Fruit fly (Drosophila melanogaster) whole organism, embryonic: Measurements from ENCODE around the gene CG34429.

Experiments used
- CG10147 ChIP-seq: fragments of 200-800 bp; sonication (Bioruptor generic); optimal IDR thresholded peaks from 2 replicates; lab custom pipeline; 2019; ENCODE audit warnings: missing biosample characterization, mild to moderate bottlenecking, missing genetic modification characterization, moderate library complexity
- CG10959 ChIP-seq: fragments of 200-800 bp; sonication (Bioruptor generic); IDR thresholded peaks from 2 replicates; pipeline ENCODE4 v1.3.6; 2022; ENCODE audit warnings: missing biosample characterization, missing genetic modification characterization
- CG12299 ChIP-seq: fragments of 200-800 bp; sonication (Bioruptor generic); optimal IDR thresholded peaks from 2 replicates; lab custom pipeline; 2018; ENCODE audit warnings: missing biosample characterization, mild to moderate bottlenecking, missing genetic modification characterization
- CG15011 ChIP-seq: fragments of 200-800 bp; sonication (Bioruptor generic); optimal IDR thresholded peaks from 3 replicates; lab custom pipeline; 2018; ENCODE audit warnings: missing biosample characterization, mild to moderate bottlenecking, missing genetic modification characterization
- CG1529 ChIP-seq: fragments of 200-800 bp; sonication (Bioruptor generic); optimal IDR thresholded peaks from 3 replicates; lab custom pipeline; 2018; ENCODE audit warnings: missing biosample characterization, missing genetic modification characterization
- CG15696 ChIP-seq: fragments of 200-800 bp; sonication (Bioruptor generic); optimal IDR thresholded peaks from 2 replicates; lab custom pipeline; 2019; ENCODE audit warnings: missing biosample characterization, mild to moderate bottlenecking, missing genetic modification characterization, moderate library complexity
- CG2199 ChIP-seq: fragments of 200-800 bp; sonication (Bioruptor generic); IDR thresholded peaks from 3 replicates; pipeline ENCODE4 v1.3.6; 2022; ENCODE audit warnings: missing biosample characterization, missing genetic modification characterization
- CG31365 ChIP-seq: fragments of 200-800 bp; sonication (Bioruptor generic); optimal IDR thresholded peaks from 2 replicates; lab custom pipeline; 2018; ENCODE audit warnings: missing biosample characterization, mild to moderate bottlenecking, missing genetic modification characterization
- CG33213 ChIP-seq: fragments of 200-800 bp; sonication (Bioruptor generic); optimal IDR thresholded peaks from 3 replicates; lab custom pipeline; 2016; ENCODE audit warnings: missing biosample characterization, missing genetic modification characterization
- CG4328 ChIP-seq: fragments of 200-800 bp; sonication (Bioruptor generic); optimal IDR thresholded peaks from 3 replicates; lab custom pipeline; 2017; ENCODE audit warnings: missing biosample characterization, missing genetic modification reagents, missing genetic modification characterization
- CG4360 ChIP-seq: fragments of 200-800 bp; sonication (Bioruptor generic); IDR thresholded peaks from 2 replicates; pipeline ENCODE4 v1.3.6; 2022; ENCODE audit warnings: missing biosample characterization, missing genetic modification characterization
- CG7556 ChIP-seq: fragments of 200-800 bp; sonication (Bioruptor generic); optimal IDR thresholded peaks from 2 replicates; lab custom pipeline; 2017; ENCODE audit warnings: missing biosample characterization, mild to moderate bottlenecking, missing genetic modification characterization
- CG8924 ChIP-seq: fragments of 200-800 bp; optimal IDR thresholded peaks from 3 replicates; lab custom pipeline; 2019; ENCODE audit warnings: missing biosample characterization, mild to moderate bottlenecking, missing genetic modification characterization, moderate library complexity
- D ChIP-seq, 2 experiments: fragments of 200-800 bp in 1 of 2; fragments of >200 bp in 1 of 2; sonication (Bioruptor generic) in 1 of 2; optimal IDR thresholded peaks; 2 replicates in 1 of 2; 3 replicates in 1 of 2; lab custom pipeline; 2017; ENCODE audit warnings: mild to moderate bottlenecking in 1 of 2, missing biosample characterization in 1 of 2, missing genetic modification characterization in 1 of 2, missing genetic modification reagents in 1 of 2
- Fer2 ChIP-seq: fragments of 200-800 bp; sonication (Bioruptor generic); optimal IDR thresholded peaks from 2 replicates; lab custom pipeline; 2018; ENCODE audit warnings: missing biosample characterization, mild to moderate bottlenecking, missing genetic modification characterization, moderate library complexity
- HLHmδ ChIP-seq: fragments of 200-800 bp; sonication (Bioruptor generic); optimal IDR thresholded peaks from 2 replicates; lab custom pipeline; 2018; ENCODE audit warnings: missing biosample characterization, mild to moderate bottlenecking, missing genetic modification characterization, moderate library complexity
- Lhr ChIP-seq: fragments of 200-800 bp; sonication (Bioruptor generic); optimal IDR thresholded peaks from 3 replicates; lab custom pipeline; 2017; ENCODE audit warnings: mild to moderate bottlenecking, missing biosample characterization, missing genetic modification reagents, missing genetic modification characterization
- NK7.1 ChIP-seq: fragments of 200-800 bp; sonication (Bioruptor generic); optimal IDR thresholded peaks from 3 replicates; lab custom pipeline; 2016; ENCODE audit warnings: missing biosample characterization, missing genetic modification characterization
- Optix ChIP-seq: fragments of 200-800 bp; sonication (Bioruptor generic); IDR thresholded peaks from 3 replicates; pipeline ENCODE4 v1.3.6; 2022; ENCODE audit warnings: missing biosample characterization, missing genetic modification characterization
- Ptx1 ChIP-seq: fragments of 200-800 bp; sonication (Bioruptor generic); IDR thresholded peaks from 2 replicates; pipeline ENCODE4 v1.3.6; 2022; ENCODE audit warnings: missing biosample characterization, missing genetic modification characterization
- ac ChIP-seq: fragments of 200-800 bp; sonication (Bioruptor generic); optimal IDR thresholded peaks from 3 replicates; lab custom pipeline; 2017; ENCODE audit warnings: missing biosample characterization, mild to moderate bottlenecking, missing genetic modification characterization
- ap ChIP-seq: fragments of 200-800 bp; sonication (Bioruptor generic); IDR thresholded peaks from 2 replicates; pipeline ENCODE4 v1.3.6; 2022; ENCODE audit warnings: missing biosample characterization, missing genetic modification characterization
- ato ChIP-seq: fragments of 200-800 bp; sonication (Bioruptor generic); IDR thresholded peaks from 2 replicates; pipeline ENCODE4 v1.3.6; 2022; ENCODE audit warnings: missing biosample characterization, missing genetic modification characterization; ENCODE audit not compliant: partially characterized antibody
- bab2 ChIP-seq: fragments of 200-800 bp; sonication (Bioruptor generic); optimal IDR thresholded peaks from 2 replicates; lab custom pipeline; 2016; ENCODE audit warnings: missing biosample characterization, missing genetic modification characterization
- dysf ChIP-seq: fragments of 200-800 bp; sonication (Bioruptor generic); IDR thresholded peaks from 3 replicates; pipeline ENCODE4 v1.3.6; 2022; ENCODE audit warnings: missing biosample characterization, missing genetic modification characterization
- ems ChIP-seq: fragments of 200-800 bp; sonication (Bioruptor generic); optimal IDR thresholded peaks from 3 replicates; lab custom pipeline; 2016; ENCODE audit warnings: missing biosample characterization, missing genetic modification characterization
- gce ChIP-seq: fragments of 200-800 bp; sonication (Bioruptor generic); IDR thresholded peaks from 3 replicates; pipeline ENCODE4 v1.3.6; 2022; ENCODE audit warnings: missing biosample characterization, missing genetic modification characterization
- gsb-n ChIP-seq: fragments of 200-800 bp; sonication (Bioruptor generic); optimal IDR thresholded peaks from 3 replicates; lab custom pipeline; 2018; ENCODE audit warnings: missing biosample characterization, mild to moderate bottlenecking, missing genetic modification characterization
- jing ChIP-seq: fragments of 200-800 bp; sonication (Bioruptor generic); optimal IDR thresholded peaks from 2 replicates; lab custom pipeline; 2018; ENCODE audit warnings: missing biosample characterization, mild to moderate bottlenecking, missing genetic modification characterization
- kay ChIP-seq: fragments of 200-800 bp; sonication (Bioruptor generic); optimal IDR thresholded peaks from 2 replicates; lab custom pipeline; 2016; ENCODE audit warnings: missing biosample characterization, missing genetic modification characterization
- kni ChIP-seq: fragments of 200-800 bp; sonication (Bioruptor generic); optimal IDR thresholded peaks from 3 replicates; lab custom pipeline; 2017; ENCODE audit warnings: mild to moderate bottlenecking, missing biosample characterization, missing genetic modification reagents, missing genetic modification characterization
- oc ChIP-seq: fragments of 200-800 bp; sonication (Bioruptor generic); optimal IDR thresholded peaks from 2 replicates; lab custom pipeline; 2018; ENCODE audit warnings: missing biosample characterization, mild to moderate bottlenecking, missing genetic modification characterization, moderate library complexity
- pnt ChIP-seq: fragments of 200-800 bp; sonication (Bioruptor generic); optimal IDR thresholded peaks from 3 replicates; lab custom pipeline; 2016; ENCODE audit warnings: missing biosample characterization, missing genetic modification characterization
- sens ChIP-seq: fragments of 200-800 bp; sonication (Bioruptor generic); peaks from one replicate; lab custom pipeline; 2016; ENCODE audit warnings: missing biosample characterization, missing genetic modification characterization
- slp2 ChIP-seq: fragments of 200-800 bp; sonication (Bioruptor generic); optimal IDR thresholded peaks from 2 replicates; lab custom pipeline; 2016; ENCODE audit warnings: missing biosample characterization, missing genetic modification characterization
- twi ChIP-seq: fragments of 200-800 bp; optimal IDR thresholded peaks from 2 replicates; lab custom pipeline; 2019; ENCODE audit warnings: missing biosample characterization, mild to moderate bottlenecking, missing genetic modification characterization, moderate library complexity
- vvl ChIP-seq: fragments of 200-800 bp; sonication (Bioruptor generic); IDR thresholded peaks from 2 replicates; pipeline ENCODE4 v1.3.6; 2022; ENCODE audit warnings: missing biosample characterization, missing genetic modification characterization
- wdn ChIP-seq: fragments of 200-800 bp; sonication (Bioruptor generic); IDR thresholded peaks from 2 replicates; pipeline ENCODE4 v1.3.6; 2022; ENCODE audit warnings: missing biosample characterization, missing genetic modification characterization
- wek ChIP-seq: fragments of 200-800 bp; sonication (Bioruptor generic); optimal IDR thresholded peaks from 3 replicates; lab custom pipeline; 2018; ENCODE audit warnings: missing biosample characterization, mild to moderate bottlenecking, missing genetic modification characterization, moderate library complexity

CG34429 gene

DNA sequence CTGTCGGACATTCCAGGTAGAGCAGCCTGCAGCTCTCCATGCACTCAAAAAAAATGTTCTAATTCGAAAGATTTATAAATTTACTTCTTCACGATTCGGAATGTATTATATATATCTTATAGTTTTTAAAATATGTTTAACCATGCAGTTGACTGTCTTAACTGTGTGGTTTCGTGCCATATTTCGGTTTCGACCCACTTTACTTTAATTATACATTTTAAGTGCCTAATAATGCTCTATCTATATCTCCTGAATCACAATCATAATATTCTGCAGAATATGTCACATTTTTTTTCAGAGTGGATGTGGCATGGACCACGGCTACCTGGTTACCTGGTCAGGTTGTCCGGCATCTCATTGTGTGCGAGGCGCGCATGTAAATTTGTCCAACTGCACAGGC is 13.2 kb upstream of the CG34429 start (continued):
- TF ChIP-seq CG15696 (tag; lab: Kevin White, UChicago), result peak; percentile 84
- peak; percentile 20 for TF ChIP-seq CG7556 (GFP tag; lab: Kevin White, UChicago)
- TF ChIP-seq CG8924, result peak; percentile 25
- TF ChIP-seq bab2 (GFP tag; lab: Kevin White, UChicago), result no peak

dm6 chr3L:13050675-13051202 is 12.1 kb upstream of the CG34429 start:
- TF ChIP-seq jing (GFP tag; lab: Kevin White, UChicago), result no peak
- no peak for TF ChIP-seq HLHmδ (GFP tag; lab: Kevin White, UChicago)
- 0 out of 2 replicates have a peak, but pooled peaks have one; percentile 15 for TF ChIP-seq vvl (GFP tag; lab: Robert Waterston, UW)
- TF ChIP-seq slp2 (GFP tag; lab: Kevin White, UChicago), result no peak
- no peak for TF ChIP-seq wek (GFP tag; lab: Kevin White, UChicago)
- no peak for TF ChIP-seq CG4328
- peak; percentile 39 for TF ChIP-seq gsb-n
- no peak for TF ChIP-seq CG4360 (GFP tag; lab: Robert Waterston, UW)
- no peak for TF ChIP-seq wdn (GFP tag; lab: Robert Waterston, UW)
- no peak for TF ChIP-seq kay
- TF ChIP-seq dysf (GFP tag; lab: Robert Waterston, UW), result no peak
- TF ChIP-seq pnt (GFP tag; lab: Kevin White, UChicago), result no peak
- peak; percentile 57 for TF ChIP-seq ac (GFP tag; lab: Kevin White, UChicago)
- TF ChIP-seq CG2199 (GFP tag; lab: Robert Waterston, UW), result peak; percentile 58; the same call in 1 of the 3 replicates
- peak; percentile 66 for TF ChIP-seq sens (GFP tag; lab: Kevin White, UChicago)
- TF ChIP-seq ato (GFP tag; lab: Robert Waterston, UW), result 0 out of 2 replicates have a peak, but pooled peaks have one; percentile 26
- TF ChIP-seq oc (tag; lab: Kevin White, UChicago), result peak; percentile 51
- no peak for TF ChIP-seq Fer2
- no peak for TF ChIP-seq CG1529 (GFP tag; lab: Kevin White, UChicago)
- peak; percentile 43 for TF ChIP-seq kni
- 0 out of 3 replicates have a peak, but pooled peaks have one; percentile 7 for TF ChIP-seq Optix

dm6 chr3L:13058429-13058828 is 4.4 kb upstream of the CG34429 start:
- no peak for TF ChIP-seq CG15011 (GFP tag; lab: Kevin White, UChicago)
- TF ChIP-seq ems (GFP tag; lab: Kevin White, UChicago), result no peak
- no peak for TF ChIP-seq CG33213 (GFP tag; lab: Kevin White, UChicago)
- no peak for TF ChIP-seq NK7.1
- TF ChIP-seq ap, result no peak
- TF ChIP-seq twi, result peak; percentile 94
- no peak for TF ChIP-seq CG10147 (GFP tag; lab: Kevin White, UChicago)
- no peak for TF ChIP-seq CG10959 (GFP tag; lab: Robert Waterston, UW)

DNA sequence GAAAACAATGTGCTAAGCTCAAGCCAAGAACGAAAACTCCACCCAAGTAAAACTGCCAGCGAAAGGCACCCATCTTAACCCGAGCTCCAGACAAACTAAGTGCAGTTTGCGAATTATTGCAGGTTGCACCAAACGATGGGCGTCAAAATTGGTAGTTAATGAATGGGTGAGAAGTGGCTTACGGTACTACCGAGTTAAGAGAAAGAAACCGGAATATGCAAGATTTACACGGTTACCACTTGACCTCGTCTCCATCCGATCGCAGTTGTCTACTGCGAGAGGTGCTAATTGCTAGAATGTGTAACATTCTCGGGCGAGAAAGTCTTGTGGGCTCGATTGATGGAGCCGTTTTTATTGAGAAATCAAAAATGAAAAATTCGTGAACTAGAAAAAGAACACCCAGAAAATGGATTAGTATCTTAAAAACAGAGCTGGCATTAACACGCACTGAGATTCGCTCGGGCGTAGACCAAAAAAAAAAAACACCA is 1.5 kb upstream of the CG34429 start, which contains the start of the genes CG14115 and CG34428:
Gene CG14115 (minus strand): TSS at position 101 of the 488 bp plus-strand sequence.
Gene CG34428 (plus strand): TSS at position 438 of the 488 bp plus-strand sequence.
- TF ChIP-seq D (optimal IDR thresholded peaks at IDR 0.05; lab: Kevin White, UChicago) (no peak), D (GFP tag; optimal IDR thresholded peaks at IDR 0.05; lab: Kevin White, UChicago) (no peak), Lhr (GFP tag; lab: Kevin White, UChicago) (no peak), CG12299 (tag; lab: Kevin White, UChicago) (no peak), gce (GFP tag; lab: Robert Waterston, UW) (0 out of 3 replicates have a peak, but pooled peaks have one; percentile 17), Ptx1 (GFP tag; lab: Robert Waterston, UW) (no peak), CG31365 (no peak)
- TF ChIP-seq, all 482 proteins: peak for 1
